Fruit fly (Drosophila melanogaster) whole organism, embryonic: Measurements from ENCODE around the gene scyl.

Experiments
- Adf1 ChIP-seq: fragments of 200-800 bp; sonication (Bioruptor generic); IDR thresholded peaks from 2 replicates; pipeline ENCODE4 v1.3.6; 2022; ENCODE audit warnings: missing biosample characterization, missing genetic modification characterization
- CG10654 ChIP-seq: fragments of 200-800 bp; sonication (Bioruptor generic); optimal IDR thresholded peaks from 2 replicates; lab custom pipeline; 2016; ENCODE audit warnings: missing biosample characterization, missing genetic modification characterization
- CG11093 ChIP-seq: fragments of 200-800 bp; sonication (Bioruptor generic); IDR thresholded peaks from 3 replicates; pipeline ENCODE4 v1.3.6; 2022; ENCODE audit warnings: missing biosample characterization, missing genetic modification characterization
- CG12299 ChIP-seq: fragments of 200-800 bp; sonication (Bioruptor generic); optimal IDR thresholded peaks from 2 replicates; lab custom pipeline; 2018; ENCODE audit warnings: missing biosample characterization, mild to moderate bottlenecking, missing genetic modification characterization
- CG13296 ChIP-seq: fragments of 200-800 bp; sonication (Bioruptor generic); optimal IDR thresholded peaks from 3 replicates; lab custom pipeline; 2018; ENCODE audit warnings: missing biosample characterization, mild to moderate bottlenecking, missing genetic modification characterization
- CG13424 ChIP-seq: fragments of 200-800 bp; sonication (Bioruptor generic); optimal IDR thresholded peaks from 2 replicates; lab custom pipeline; 2019; ENCODE audit warnings: missing biosample characterization, mild to moderate bottlenecking, missing genetic modification characterization, moderate library complexity
- CG14965 ChIP-seq: fragments of 200-800 bp; sonication (Bioruptor generic); optimal IDR thresholded peaks from 2 replicates; lab custom pipeline; 2016; ENCODE audit warnings: missing biosample characterization, missing genetic modification characterization, borderline replicate concordance
- CG17186 ChIP-seq: fragments of 200-800 bp; sonication (Bioruptor generic); optimal IDR thresholded peaks from 3 replicates; lab custom pipeline; 2017; ENCODE audit warnings: missing biosample characterization, missing genetic modification reagents, missing genetic modification characterization
- CG17568 ChIP-seq: fragments of 200-800 bp; sonication (Bioruptor generic); optimal IDR thresholded peaks from 2 replicates; lab custom pipeline; 2018; ENCODE audit warnings: missing biosample characterization, mild to moderate bottlenecking, missing genetic modification characterization, moderate library complexity
- CG17912 ChIP-seq: fragments of 200-800 bp; sonication (Bioruptor generic); optimal IDR thresholded peaks from 2 replicates; lab custom pipeline; 2018; ENCODE audit warnings: missing biosample characterization, mild to moderate bottlenecking, missing genetic modification characterization
- CG30431 ChIP-seq: fragments of 200-800 bp; sonication (Bioruptor generic); optimal IDR thresholded peaks from 2 replicates; lab custom pipeline; 2017; ENCODE audit warnings: missing biosample characterization, missing genetic modification characterization
- CG31441 ChIP-seq: fragments of 200-800 bp; sonication (Bioruptor generic); IDR thresholded peaks from 2 replicates; pipeline ENCODE4 v1.3.6; 2022; ENCODE audit warnings: missing biosample characterization, missing genetic modification characterization
- CG3163 ChIP-seq: fragments of 200-800 bp; sonication (Bioruptor generic); optimal IDR thresholded peaks from 3 replicates; lab custom pipeline; 2016; ENCODE audit warnings: missing biosample characterization, missing genetic modification characterization
- CG7839 ChIP-seq: fragments of 200-800 bp; sonication (Bioruptor generic); optimal IDR thresholded peaks from 3 replicates; lab custom pipeline; 2018; ENCODE audit warnings: missing biosample characterization, mild to moderate bottlenecking, missing genetic modification characterization, moderate library complexity
- CG8290 ChIP-seq, 3 experiments: fragments of 200-800 bp; sonication (Bioruptor generic); optimal IDR thresholded peaks; 2 replicates each; lab custom pipeline; 2016 to 2019; ENCODE audit warnings: missing biosample characterization in 3 of 3, missing genetic modification characterization in 3 of 3, mild to moderate bottlenecking in 2 of 3, moderate library complexity in 1 of 3
- CG8388 ChIP-seq: fragments of 200-800 bp; sonication (Bioruptor generic); optimal IDR thresholded peaks from 2 replicates; lab custom pipeline; 2019; ENCODE audit warnings: missing biosample characterization, mild to moderate bottlenecking, missing genetic modification characterization, moderate library complexity
- CG8478 ChIP-seq: fragments of >200 bp; optimal IDR thresholded peaks from 2 replicates; lab custom pipeline; 2018
- CG9932 ChIP-seq: fragments of 200-800 bp; sonication (Bioruptor generic); IDR thresholded peaks from 2 replicates; pipeline ENCODE4 v1.3.6; 2022; ENCODE audit warnings: missing biosample characterization, missing genetic modification characterization
- Dbx ChIP-seq: fragments of 200-800 bp; sonication (Bioruptor generic); IDR thresholded peaks from 3 replicates; pipeline ENCODE4 v1.3.6; 2022; ENCODE audit warnings: missing biosample characterization, missing genetic modification characterization
- Dfd ChIP-seq, 2 experiments: fragments of >200 bp; optimal IDR thresholded peaks; 2 replicates each; lab custom pipeline; 2017; ENCODE audit warnings: missing biosample characterization in 2 of 2, missing genetic modification characterization in 2 of 2
- Dip3 ChIP-seq: fragments of 200-800 bp; sonication (Bioruptor generic); optimal IDR thresholded peaks from 3 replicates; lab custom pipeline; 2016; ENCODE audit warnings: missing biosample characterization, missing genetic modification characterization
- ERR ChIP-seq: fragments of 200-800 bp; sonication (Bioruptor generic); optimal IDR thresholded peaks from 2 replicates; lab custom pipeline; 2016; ENCODE audit warnings: missing biosample characterization, missing genetic modification characterization
- Ets65A ChIP-seq: fragments of 200-800 bp; sonication (Bioruptor generic); peaks from one replicate; lab custom pipeline; 2016; ENCODE audit warnings: missing biosample characterization, missing genetic modification characterization
- HmgD ChIP-seq: fragments of 200-800 bp; sonication (Bioruptor generic); optimal IDR thresholded peaks from 3 replicates; lab custom pipeline; 2016; ENCODE audit warnings: missing biosample characterization, missing genetic modification characterization
- Hr3 ChIP-seq: fragments of 200-800 bp; sonication (Bioruptor generic); optimal IDR thresholded peaks from 3 replicates; lab custom pipeline; 2016; ENCODE audit warnings: missing biosample characterization, missing genetic modification characterization
- Hr51 ChIP-seq, 2 experiments: fragments of 200-800 bp; sonication (Bioruptor generic); optimal IDR thresholded peaks; 2 replicates in 1 of 2; 3 replicates in 1 of 2; lab custom pipeline; 2016 to 2018; ENCODE audit warnings: missing biosample characterization in 2 of 2, missing genetic modification characterization in 2 of 2, mild to moderate bottlenecking in 1 of 2, moderate library complexity in 1 of 2
- Hr78 ChIP-seq, 2 experiments: fragments of 200-800 bp in 1 of 2; fragments of >200 bp in 1 of 2; sonication (Bioruptor generic) in 1 of 2; optimal IDR thresholded peaks; 2 replicates each; lab custom pipeline; 2017 to 2019; ENCODE audit warnings: missing biosample characterization in 2 of 2, missing genetic modification characterization in 2 of 2, mild to moderate bottlenecking in 1 of 2, moderate library complexity in 1 of 2
- Lpt ChIP-seq: fragments of >200 bp; optimal IDR thresholded peaks from 2 replicates; lab custom pipeline; 2018; ENCODE audit warnings: missing biosample characterization, missing genetic modification characterization
- Nf-YB ChIP-seq: fragments of 200-800 bp; sonication (Bioruptor generic); optimal IDR thresholded peaks from 3 replicates; lab custom pipeline; 2019; ENCODE audit warnings: missing biosample characterization, mild to moderate bottlenecking, missing genetic modification characterization, moderate library complexity
- Rx ChIP-seq: fragments of 200-800 bp; sonication (Bioruptor generic); IDR thresholded peaks from 2 replicates; pipeline ENCODE4 v1.3.6; 2022; ENCODE audit warnings: missing biosample characterization, missing genetic modification characterization
- Spps ChIP-seq: fragments of 200-800 bp; sonication (Bioruptor generic); optimal IDR thresholded peaks from 2 replicates; lab custom pipeline; 2018; ENCODE audit warnings: missing biosample characterization, mild to moderate bottlenecking, missing genetic modification characterization
- ab ChIP-seq: fragments of 200-800 bp; sonication (Bioruptor generic); optimal IDR thresholded peaks from 2 replicates; lab custom pipeline; 2016; ENCODE audit warnings: missing biosample characterization, missing genetic modification characterization
- ase ChIP-seq: fragments of 200-800 bp; sonication (Bioruptor generic); IDR thresholded peaks from 3 replicates; pipeline ENCODE4 v1.3.6; 2022; ENCODE audit warnings: missing biosample characterization, missing genetic modification characterization
- az2 ChIP-seq: fragments of 200-800 bp; sonication (Bioruptor generic); optimal IDR thresholded peaks from 3 replicates; lab custom pipeline; 2016; ENCODE audit warnings: missing biosample characterization, missing genetic modification characterization
- btn ChIP-seq: fragments of 200-800 bp; sonication (Bioruptor generic); optimal IDR thresholded peaks from 2 replicates; lab custom pipeline; 2016; ENCODE audit warnings: missing biosample characterization, missing genetic modification characterization
- dmrt11E ChIP-seq: fragments of 200-800 bp; sonication (Bioruptor generic); optimal IDR thresholded peaks from 3 replicates; lab custom pipeline; 2018; ENCODE audit warnings: missing biosample characterization, mild to moderate bottlenecking, missing genetic modification characterization, moderate library complexity
- eve ChIP-seq, 2 experiments: fragments of >200 bp; optimal IDR thresholded peaks; 2 replicates each; lab custom pipeline; 2017; ENCODE audit warnings: missing biosample characterization in 2 of 2, missing genetic modification characterization in 2 of 2
- gro ChIP-seq: fragments of 200-800 bp; sonication (Bioruptor generic); optimal IDR thresholded peaks from 2 replicates; lab custom pipeline; 2016; ENCODE audit warnings: missing biosample characterization, missing genetic modification characterization
- ind ChIP-seq: fragments of 200-800 bp; sonication (Bioruptor generic); optimal IDR thresholded peaks from 3 replicates; lab custom pipeline; 2016; ENCODE audit warnings: missing biosample characterization, missing genetic modification characterization
- nau ChIP-seq: fragments of 200-800 bp; sonication (Bioruptor generic); optimal IDR thresholded peaks from 3 replicates; lab custom pipeline; 2017; ENCODE audit warnings: missing biosample characterization, mild to moderate bottlenecking, missing genetic modification characterization, missing genetic modification reagents
- nerfin-2 ChIP-seq: fragments of 200-800 bp; sonication (Bioruptor generic); IDR thresholded peaks from 2 replicates; pipeline ENCODE4 v1.3.6; 2022; ENCODE audit warnings: missing biosample characterization, missing genetic modification characterization; ENCODE audit not compliant: partially characterized antibody
- pfk ChIP-seq: fragments of 200-800 bp; sonication (Bioruptor generic); optimal IDR thresholded peaks from 2 replicates; lab custom pipeline; 2018; ENCODE audit warnings: missing biosample characterization, mild to moderate bottlenecking, missing genetic modification characterization, moderate library complexity
- phol ChIP-seq: fragments of 200-800 bp; sonication (Bioruptor generic); optimal IDR thresholded peaks from 3 replicates; lab custom pipeline; 2018; ENCODE audit warnings: missing biosample characterization, mild to moderate bottlenecking, missing genetic modification characterization, moderate library complexity
- ro ChIP-seq: fragments of 200-800 bp; sonication (Bioruptor generic); IDR thresholded peaks from 2 replicates; pipeline ENCODE4 v1.3.6; 2022; ENCODE audit warnings: missing biosample characterization, missing genetic modification characterization
- unpg ChIP-seq: fragments of 200-800 bp; sonication (Bioruptor generic); optimal IDR thresholded peaks from 3 replicates; lab custom pipeline; 2018; ENCODE audit warnings: missing biosample characterization, mild to moderate bottlenecking, missing genetic modification characterization, moderate library complexity
- usp ChIP-seq: fragments of >200 bp; optimal IDR thresholded peaks from 2 replicates; lab custom pipeline; 2017; ENCODE audit warnings: missing biosample characterization, missing genetic modification characterization
- vfl ChIP-seq: fragments of 200-800 bp; sonication (Bioruptor generic); optimal IDR thresholded peaks from 2 replicates; lab custom pipeline; 2016; ENCODE audit warnings: missing biosample characterization, missing genetic modification characterization
- wdn ChIP-seq: fragments of 200-800 bp; sonication (Bioruptor generic); IDR thresholded peaks from 2 replicates; pipeline ENCODE4 v1.3.6; 2022; ENCODE audit warnings: missing biosample characterization, missing genetic modification characterization

The scyl gene

dm6 chr3L:11256147-11256971 is 4.3 kb downstream of the scyl start (continued):
- TF ChIP-seq ab (GFP tag; lab: Kevin White, UChicago): no peak
- peak in 1 of 2 experiments; percentile 50 for TF ChIP-seq Hr78 (GFP tag; optimal IDR thresholded peaks at IDR 0.05; lab: Kevin White, UChicago)
- TF ChIP-seq CG8388 (GFP tag; lab: Kevin White, UChicago): peak; percentile 81
- peak; percentile 10 for TF ChIP-seq CG3163 (GFP tag; lab: Kevin White, UChicago)
- peak; percentile 4 for TF ChIP-seq CG17912 (GFP tag; lab: Kevin White, UChicago)
- TF ChIP-seq eve (GFP tag; optimal IDR thresholded peaks at IDR 0.05; lab: Kevin White, UChicago): peak in 1 of 2 experiments; percentile 76
- no peak for TF ChIP-seq pfk (GFP tag; lab: Kevin White, UChicago)
- TF ChIP-seq ind (GFP tag; lab: Kevin White, UChicago): peak; percentile 75
- peak; percentile 43 for TF ChIP-seq CG8290 (GFP tag; optimal IDR thresholded peaks at IDR 0.05; lab: Kevin White, UChicago)
- TF ChIP-seq CG8290 (tag; optimal IDR thresholded peaks at IDR 0.05; lab: Kevin White, UChicago): peak; percentile 67 to 85
- TF ChIP-seq gro (GFP tag; lab: Kevin White, UChicago): no peak
- TF ChIP-seq CG10654 (GFP tag; lab: Kevin White, UChicago): peak; percentile 77
- TF ChIP-seq CG13296: peak; percentile 76
- TF ChIP-seq CG30431: peak; percentile 74
- TF ChIP-seq CG11093 (GFP tag; lab: Robert Waterston, UW): 0 out of 3 replicates have a peak, but pooled peaks have one; percentile 56
- TF ChIP-seq CG17568 (GFP tag; lab: Kevin White, UChicago): peak; percentile 42
- no peak for TF ChIP-seq Dfd (GFP tag; optimal IDR thresholded peaks at IDR 0.05; lab: Kevin White, UChicago)
- TF ChIP-seq btn (GFP tag; lab: Kevin White, UChicago): no peak
- TF ChIP-seq CG8478 (lab: Kevin White, UChicago): no peak
- peak; percentile 76 for TF ChIP-seq Ets65A
- TF ChIP-seq ro (GFP tag; lab: Robert Waterston, UW): no peak; the same call in 1 of the 2 replicates
- peak; percentile 86 for TF ChIP-seq dmrt11E (tag; lab: Kevin White, UChicago)
- TF ChIP-seq CG12299 (tag; lab: Kevin White, UChicago): peak; percentile 17
- TF ChIP-seq HmgD (GFP tag; lab: Kevin White, UChicago): no peak
- TF ChIP-seq usp (GFP tag; lab: Kevin White, UChicago): no peak
- TF ChIP-seq Hr3 (GFP tag; lab: Kevin White, UChicago): peak; percentile 80
- TF ChIP-seq CG17186: peak; percentile 30
- peak; percentile 72 for TF ChIP-seq unpg
- peak; percentile 82 for TF ChIP-seq CG7839 (tag; lab: Kevin White, UChicago)
- TF ChIP-seq Spps (tag; lab: Kevin White, UChicago): peak; percentile 49
- TF ChIP-seq CG31441 (GFP tag; lab: Robert Waterston, UW): peak; percentile 85
- TF ChIP-seq Dbx (GFP tag; lab: Robert Waterston, UW): peak; percentile 91
- TF ChIP-seq phol: peak; percentile 89
- peak in 1 of 2 experiments; percentile 84 for TF ChIP-seq Hr51 (GFP tag; optimal IDR thresholded peaks at IDR 0.05; lab: Kevin White, UChicago)
- TF ChIP-seq Adf1 (GFP tag; lab: Robert Waterston, UW): peak; percentile 57; the same call in 1 of the 2 replicates
- peak; percentile 35; the same call in 1 of the 2 replicates for TF ChIP-seq wdn (GFP tag; lab: Robert Waterston, UW)
- no peak for TF ChIP-seq ERR (GFP tag; lab: Kevin White, UChicago)
- peak; percentile 79 for TF ChIP-seq CG9932
- TF ChIP-seq Rx (GFP tag; lab: Robert Waterston, UW): peak; percentile 57
- TF ChIP-seq nerfin-2 (GFP tag; lab: Robert Waterston, UW): peak; percentile 29; the same call in 1 of the 2 replicates
- peak; percentile 5 for TF ChIP-seq vfl (GFP tag; lab: Kevin White, UChicago)
- peak; percentile 81 for TF ChIP-seq az2
- TF ChIP-seq nau (GFP tag; lab: Kevin White, UChicago): peak; percentile 71
- no peak for TF ChIP-seq Dip3 (GFP tag; lab: Kevin White, UChicago)
- peak; percentile 70 for TF ChIP-seq Nf-YB (GFP tag; lab: Kevin White, UChicago)
- TF ChIP-seq CG13424 (tag; lab: Kevin White, UChicago): peak; percentile 86
- TF ChIP-seq Lpt: no peak
- no peak for TF ChIP-seq CG14965 (GFP tag; lab: Kevin White, UChicago)
- peak; percentile 63; the same call in 1 of the 3 replicates for TF ChIP-seq ase (GFP tag; lab: Robert Waterston, UW)
